Worm (Caenorhabditis elegans): ENCODE measurements around the gene str-18.

ce11 chrV:15711898-15712297 lies 29.9 kb downstream of the str-18 start, which contains the start of gene str-101:
- TF ChIP-seq nhr-85 (tag) (no peak), zag-1 (tag; optimal IDR thresholded peaks at IDR 0.05) (no peak), ztf-4 (tag; optimal IDR thresholded peaks at IDR 0.05) (no peak), pqm-1 (tag; optimal IDR thresholded peaks at IDR 0.05) (no peak)

All from whole organism, L1 larva.